Fruit fly (Drosophila melanogaster) Kc167 (cell line): ENCODE measurements around the gene Jon25Bii.

Experiments
- Myc ChIP-seq: fragments of >200 bp; optimal IDR thresholded peaks from 2 replicates; lab custom pipeline; 2017; ENCODE audit warnings: missing external identifiers
- Sin3A ChIP-seq: fragments of >200 bp; optimal IDR thresholded peaks from 2 replicates; lab custom pipeline; 2018; ENCODE audit warnings: missing external identifiers
- h ChIP-seq: fragments of >200 bp; optimal IDR thresholded peaks from 3 replicates; lab custom pipeline; 2018; ENCODE audit warnings: missing external identifiers
- insv ChIP-seq: fragments of >200 bp; optimal IDR thresholded peaks from 3 replicates; lab custom pipeline; 2018; ENCODE audit warnings: missing external identifiers
- psq ChIP-seq: fragments of >200 bp; optimal IDR thresholded peaks from 2 replicates; lab custom pipeline; 2017; ENCODE audit warnings: missing external identifiers
- ttk ChIP-seq: sonication (Bioruptor generic); optimal IDR thresholded peaks from 2 replicates; lab custom pipeline; 2017; ENCODE audit warnings: missing external identifiers

Jon25Bii gene

DNA sequence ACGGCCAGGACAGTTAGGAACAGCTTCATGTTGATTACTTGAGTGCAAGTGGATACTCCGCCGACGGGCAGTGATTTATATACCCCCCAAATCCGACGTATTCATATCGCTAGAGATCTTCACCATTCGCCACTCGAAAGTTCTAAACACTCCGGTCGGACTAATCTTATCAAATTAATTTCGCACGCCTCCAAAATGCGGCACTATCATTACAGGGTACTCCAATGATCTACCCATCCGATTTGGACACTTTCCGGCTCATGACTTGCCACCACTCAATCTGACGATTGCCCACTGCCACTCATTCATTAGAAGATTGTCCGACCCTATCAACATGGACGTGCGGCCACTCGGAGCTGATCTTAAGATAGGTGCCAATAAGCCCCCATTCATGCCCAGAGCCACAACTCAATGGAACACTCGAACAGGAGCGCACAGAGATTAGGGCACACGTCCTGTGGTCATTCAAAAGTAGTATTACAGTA is at the start of gene Jon25Bii:
Gene Jon25Bii (minus strand): TSS at position 51 of the 485 bp plus-strand sequence.
- no peak for TF ChIP-seq Sin3A (lab: Kevin White, UChicago)
- no peak for TF ChIP-seq psq (lab: Kevin White, UChicago)

DNA sequence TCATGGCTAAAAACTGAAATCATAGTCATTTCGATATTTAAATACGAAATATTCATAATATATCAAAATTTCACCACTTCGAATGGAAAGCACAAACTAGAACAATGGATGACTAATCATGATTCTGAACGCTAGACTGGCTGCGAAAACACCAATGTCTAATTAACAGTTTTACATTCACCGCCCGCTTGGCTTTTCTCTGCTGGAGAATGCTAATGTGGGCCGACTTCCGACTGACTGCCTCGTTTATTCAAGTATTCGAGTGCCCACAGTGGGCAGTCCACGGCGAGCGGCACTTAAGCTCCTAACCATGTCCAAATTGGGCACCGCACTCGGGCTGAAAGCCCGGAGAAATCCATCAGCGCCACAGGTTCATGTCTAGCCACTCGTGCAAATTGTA is 49.1 kb upstream of the Jon25Bii start:
- TF ChIP-seq insv (no peak), Myc (lab: Kevin White, UChicago) (no peak), psq (lab: Kevin White, UChicago) (no peak), ttk (no peak), Sin3A (lab: Kevin White, UChicago) (no peak), h (lab: Kevin White, UChicago) (no peak)

DNA sequence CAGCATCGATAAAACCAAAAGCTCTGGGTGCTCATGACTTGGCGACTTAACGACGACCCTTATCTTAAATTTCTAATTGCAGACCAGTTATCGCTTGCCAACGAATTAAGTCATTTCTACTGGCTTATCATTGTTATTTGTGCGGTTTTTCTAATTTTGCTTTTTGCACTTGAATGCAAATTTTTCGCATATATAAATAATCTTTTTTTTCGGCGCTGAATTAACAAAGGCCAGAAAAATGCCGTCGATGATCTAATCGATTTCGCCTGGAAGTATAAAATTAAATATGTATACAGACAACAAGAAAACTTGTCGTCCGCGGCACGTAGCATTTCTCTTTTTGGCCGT is 48.6 kb upstream of the Jon25Bii start:
- TF ChIP-seq insv (no peak), Myc (lab: Kevin White, UChicago) (no peak), Sin3A (lab: Kevin White, UChicago) (no peak), psq (lab: Kevin White, UChicago) (no peak), ttk (no peak)

DNA sequence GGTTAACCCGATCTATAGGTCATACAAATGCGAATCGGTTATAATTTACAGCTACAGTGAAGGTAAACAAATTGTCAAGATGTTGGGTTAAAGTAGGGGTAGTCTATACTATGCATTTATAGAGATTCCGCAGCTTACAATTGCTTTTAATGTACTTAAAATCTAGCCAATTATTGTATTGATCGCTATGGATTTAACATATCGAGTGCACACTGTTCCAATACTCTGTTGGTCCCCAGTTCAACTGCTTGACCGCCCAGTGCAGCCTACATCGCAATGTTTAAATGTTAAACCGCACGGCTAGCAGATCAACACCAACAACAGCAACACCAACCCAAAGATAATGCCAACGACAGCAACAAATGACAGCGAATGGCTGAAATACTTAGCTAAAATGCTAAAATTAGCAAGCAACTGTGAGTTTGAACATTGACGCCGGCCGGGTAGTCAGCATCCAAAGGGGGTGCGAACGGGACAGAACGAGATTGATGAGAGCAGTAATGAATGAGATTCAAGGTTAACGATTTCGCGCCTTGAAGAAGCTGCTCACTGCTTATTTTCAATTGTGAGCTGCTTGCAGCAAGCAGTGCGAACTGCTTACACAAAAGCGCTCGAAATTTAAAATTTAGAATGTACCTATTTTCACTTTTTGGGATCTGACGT is 48.1 kb upstream of the Jon25Bii start:
- TF ChIP-seq h (lab: Kevin White, UChicago) (no peak), insv (no peak), Sin3A (lab: Kevin White, UChicago) (no peak), ttk (no peak), psq (lab: Kevin White, UChicago) (no peak)

DNA sequence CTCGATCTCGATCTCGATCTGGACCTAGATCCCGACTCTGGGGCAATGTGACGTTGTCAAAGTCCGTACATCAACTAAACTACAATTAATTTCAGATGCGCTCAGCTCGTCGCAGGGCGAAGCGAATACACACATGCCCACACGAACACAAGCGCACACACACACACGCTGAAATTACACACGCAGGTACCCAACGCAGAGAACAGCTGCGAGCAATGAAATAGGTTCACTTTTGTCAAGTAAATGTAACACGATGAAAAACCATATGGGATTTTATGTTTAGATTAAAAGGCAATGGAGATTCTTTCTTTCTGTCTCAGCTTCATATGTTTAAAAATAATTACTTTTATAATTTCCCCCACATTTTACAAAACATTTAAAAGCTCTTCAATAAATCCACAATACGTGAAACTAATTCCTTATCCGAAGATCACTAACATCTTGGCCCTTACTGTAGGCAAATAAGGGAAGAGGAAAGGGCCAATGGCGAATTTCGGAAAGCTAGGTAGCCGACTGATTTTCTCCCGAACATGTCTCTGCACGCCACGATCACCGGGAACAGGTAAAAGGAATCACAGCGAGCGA is 47.4 kb upstream of the Jon25Bii start:
- TF ChIP-seq ttk = no peak
- TF ChIP-seq Sin3A (lab: Kevin White, UChicago) = no peak
- no peak for TF ChIP-seq insv
- TF ChIP-seq Myc (lab: Kevin White, UChicago) = no peak
- TF ChIP-seq h (lab: Kevin White, UChicago) = no peak
- no peak for TF ChIP-seq psq (lab: Kevin White, UChicago)

DNA sequence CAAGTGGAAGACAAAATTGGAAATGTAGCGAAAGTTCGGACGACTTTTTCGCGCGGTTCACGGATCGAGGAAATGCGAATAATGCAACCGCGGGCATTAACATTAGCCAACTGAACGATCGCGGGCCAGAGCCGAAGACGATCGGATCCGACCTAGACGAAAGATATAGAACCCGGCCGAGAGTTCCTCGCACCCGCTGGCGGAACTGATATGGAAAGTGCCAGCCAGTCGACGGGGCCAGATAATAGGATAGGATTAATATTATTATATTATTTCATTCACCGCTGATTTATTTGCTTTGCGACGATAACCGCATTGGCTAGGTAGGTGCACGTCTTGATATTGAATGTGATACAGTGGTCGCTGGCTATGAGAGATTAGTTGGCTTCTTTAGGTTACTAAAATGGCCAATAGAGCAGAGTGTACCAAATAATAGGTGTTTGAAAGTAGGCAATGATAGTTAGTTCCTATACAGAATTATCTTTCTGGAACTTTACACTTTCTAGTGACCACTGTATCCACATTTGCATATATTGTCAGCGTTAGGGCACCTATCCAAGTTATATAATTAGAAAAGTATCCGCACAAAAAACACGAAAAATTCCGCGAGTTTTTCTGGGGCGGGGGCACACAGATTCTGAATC is 46.6 kb upstream of the Jon25Bii start:
- TF ChIP-seq Myc (lab: Kevin White, UChicago) (no peak), insv (no peak), Sin3A (lab: Kevin White, UChicago) (no peak), h (lab: Kevin White, UChicago) (no peak), ttk (no peak), psq (lab: Kevin White, UChicago) (no peak)

DNA sequence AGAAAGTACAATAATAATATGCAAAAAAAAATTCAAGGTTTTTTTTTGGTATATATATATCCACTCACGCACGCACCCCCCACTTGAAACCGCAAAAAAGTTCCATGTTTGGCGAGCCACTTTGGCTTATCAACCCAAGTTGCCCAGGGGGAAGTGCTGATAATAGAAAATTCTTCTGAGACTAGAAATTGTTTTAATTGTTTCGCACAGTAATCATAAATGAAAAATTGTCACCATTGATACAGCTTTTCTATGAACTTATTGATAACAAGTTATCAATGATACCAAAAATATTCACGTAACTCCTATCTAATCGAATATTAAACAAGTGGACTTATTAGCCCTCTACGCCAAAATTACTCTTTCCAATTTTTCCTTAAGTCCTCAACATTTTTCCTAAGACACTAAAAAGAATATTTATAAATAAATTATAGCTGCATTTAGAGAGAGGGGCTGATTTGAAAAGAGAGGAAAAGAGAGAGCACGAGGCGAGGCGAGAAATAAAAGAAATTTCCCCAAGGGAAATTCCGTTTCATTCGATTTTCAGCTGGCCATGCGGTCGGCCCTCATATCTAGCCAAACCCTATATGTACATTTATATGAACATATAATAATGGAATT is 45.7 kb upstream of the Jon25Bii start:
- TF ChIP-seq Myc (lab: Kevin White, UChicago) (no peak), psq (lab: Kevin White, UChicago) (no peak), h (lab: Kevin White, UChicago) (no peak), Sin3A (lab: Kevin White, UChicago) (no peak), ttk (no peak), insv (no peak)

DNA sequence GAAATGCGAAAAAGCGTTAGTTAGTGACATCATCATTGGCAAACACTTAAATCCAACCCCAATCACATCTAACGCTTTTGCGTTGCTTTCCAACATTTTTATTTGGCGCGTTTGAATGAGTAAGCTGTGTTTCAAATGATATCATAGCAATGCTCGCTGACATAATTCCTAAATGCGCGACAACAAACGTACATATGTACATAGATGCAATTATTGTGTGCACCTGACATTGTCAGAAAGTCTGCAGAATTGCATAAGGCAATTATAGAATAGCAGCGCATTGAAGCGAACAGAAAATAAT is 45.3 kb upstream of the Jon25Bii start:
- TF ChIP-seq Sin3A (lab: Kevin White, UChicago) (no peak), Myc (lab: Kevin White, UChicago) (no peak)

DNA sequence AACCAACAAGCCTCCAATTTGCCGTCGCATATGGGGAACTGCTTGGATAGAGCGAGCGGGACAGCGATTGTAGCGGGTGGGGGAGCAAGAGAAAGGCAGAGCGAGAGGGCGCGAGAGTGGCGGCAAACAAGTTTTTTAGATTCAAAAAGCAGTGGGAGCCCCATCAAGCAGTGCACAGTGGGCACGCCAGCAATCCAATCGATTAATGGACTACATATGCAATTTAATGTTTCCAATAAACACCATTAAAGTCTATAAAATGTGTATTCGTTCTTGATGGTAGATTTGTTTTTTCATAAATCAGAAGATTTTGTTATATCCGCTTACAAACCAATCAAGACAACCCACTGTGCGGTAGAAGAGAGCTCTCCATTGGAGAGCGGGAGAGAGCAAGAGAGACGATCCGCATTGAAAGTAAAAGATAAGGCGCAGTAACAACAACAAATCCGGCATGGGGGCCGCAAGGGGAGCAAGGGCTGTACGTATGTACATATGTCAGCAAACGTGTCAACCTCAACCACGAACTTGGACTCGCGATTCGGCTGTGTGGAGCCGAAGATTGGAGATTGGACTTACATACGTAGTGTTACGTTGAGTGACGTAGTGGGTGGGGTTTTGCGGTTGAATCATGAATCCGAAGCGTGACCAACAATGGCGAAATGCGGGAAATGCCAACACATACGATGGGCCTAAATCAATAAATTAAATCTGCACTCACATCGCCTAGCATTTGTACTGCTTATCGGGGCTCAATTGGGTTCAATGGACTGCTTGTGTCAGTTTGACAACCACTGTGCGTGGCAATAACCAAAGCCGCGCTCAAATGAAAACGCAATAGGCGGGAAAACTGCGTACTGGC is 44.7 kb upstream of the Jon25Bii start:
- TF ChIP-seq Myc (lab: Kevin White, UChicago) (no peak), ttk (no peak), Sin3A (lab: Kevin White, UChicago) (no peak)

DNA sequence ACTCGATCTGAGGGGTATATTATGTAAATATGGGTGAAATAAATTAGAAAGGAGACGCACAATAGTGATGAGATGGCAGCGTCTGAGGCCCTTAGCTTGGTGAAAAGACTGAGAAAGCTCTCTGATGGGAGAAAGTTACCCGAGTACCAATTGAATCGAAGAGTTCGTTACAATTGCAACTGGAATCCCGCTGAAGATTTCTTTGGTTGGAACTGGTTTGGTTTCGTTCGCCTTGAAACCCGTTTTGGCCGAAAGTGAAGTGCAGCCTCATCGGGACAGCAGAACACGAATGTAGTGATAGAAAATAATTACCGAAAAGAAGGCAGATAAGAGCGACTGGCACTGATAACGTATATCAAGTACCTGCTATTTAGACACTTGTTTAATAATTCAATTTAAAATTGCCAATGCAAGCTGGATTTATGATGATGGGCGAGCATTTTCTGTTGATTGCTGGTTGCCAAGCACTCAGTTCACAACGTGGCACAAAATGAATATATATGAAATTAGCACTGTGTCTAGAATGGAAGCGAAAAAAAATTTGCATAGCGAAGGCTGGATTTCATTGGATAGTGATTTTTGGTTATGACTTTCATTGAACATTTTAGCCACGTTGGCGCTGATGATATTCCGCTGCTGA is 43.5 kb upstream of the Jon25Bii start:
- TF ChIP-seq ttk (no peak), Sin3A (lab: Kevin White, UChicago) (no peak), psq (lab: Kevin White, UChicago) (no peak)

DNA sequence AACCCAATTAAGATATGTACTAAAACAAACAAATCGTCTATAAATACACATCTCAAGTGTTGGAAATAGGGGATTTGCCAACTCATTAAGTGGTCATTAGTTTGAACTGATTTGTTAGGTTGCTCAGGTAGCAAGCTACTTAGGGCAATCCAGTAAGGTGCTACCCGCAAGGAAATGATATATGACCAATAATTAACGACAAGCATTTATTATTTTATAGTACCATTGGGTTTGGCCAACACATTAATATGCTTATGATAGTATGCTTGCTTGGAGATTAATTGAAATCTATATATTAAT is 42.9 kb upstream of the Jon25Bii start:
- no peak for TF ChIP-seq Myc (lab: Kevin White, UChicago)
- TF ChIP-seq psq (lab: Kevin White, UChicago) = no peak
- no peak for TF ChIP-seq h (lab: Kevin White, UChicago)
- no peak for TF ChIP-seq insv
- TF ChIP-seq ttk = no peak
